Fruit fly (Drosophila melanogaster): Measurements from ENCODE around the gene Spag1.

DNA sequence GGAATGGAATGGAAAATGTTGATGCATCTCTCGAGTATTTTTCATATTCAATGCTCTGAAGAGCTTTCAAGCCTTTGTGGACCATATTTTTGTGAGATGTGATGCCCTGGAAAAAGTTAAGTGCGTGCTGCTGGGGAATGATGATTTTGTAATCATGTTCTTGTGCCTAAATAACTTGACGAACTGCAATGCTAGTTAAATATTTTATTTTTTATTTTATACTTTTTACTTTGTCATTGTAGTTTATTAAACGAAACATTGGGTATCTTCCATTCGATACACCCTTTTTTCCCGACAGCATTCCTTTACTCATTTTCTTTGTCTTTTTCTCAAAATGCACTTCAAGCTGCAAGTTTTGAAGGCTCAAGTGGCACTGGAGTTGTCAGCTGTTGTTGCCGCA, 47.6 kb upstream of the Spag1 start:
- no peak for TF ChIP-seq CTCF (optimal IDR thresholded peaks at IDR 0.05)
- no peak for TF ChIP-seq CG8478 (optimal IDR thresholded peaks at IDR 0.05)

Measured in S2 (cell line).